Worm (Caenorhabditis elegans): ENCODE data around the gene K07E3.4.

DNA sequence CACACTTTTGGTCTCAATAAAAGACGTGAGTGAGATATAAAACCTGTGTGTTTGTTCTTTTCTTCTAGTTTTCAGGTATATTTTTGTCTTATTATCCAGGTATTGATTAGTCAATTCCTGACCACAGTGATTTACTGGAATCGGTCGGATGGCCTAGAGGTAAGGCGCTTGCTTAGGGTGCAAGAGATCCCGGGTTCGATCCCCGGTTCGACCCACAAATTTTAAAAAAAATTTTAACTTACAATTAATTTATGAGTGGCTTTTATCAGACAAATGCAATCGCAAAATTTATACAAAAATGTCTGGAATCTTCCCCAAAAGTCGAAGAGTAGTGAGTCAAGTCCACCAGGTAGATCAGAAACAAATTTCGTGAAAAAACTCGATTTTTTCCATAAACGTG is 46.5 kb downstream of the K07E3.4 start:
- TF ChIP-seq med-1 (GFP tag; optimal IDR thresholded peaks at IDR 0.05; ENCODE audit: insufficient read depth) (no peak), tab-1 (GFP tag; IDR thresholded peaks at IDR 0.05) (no peak), ztf-23 (GFP tag; IDR thresholded peaks at IDR 0.05) (no peak)
